Worm (Caenorhabditis elegans) whole organism, L1 larva: ENCODE results near the gene lem-4.

ENCODE experiments used
- C16A3.4 ChIP-seq: fragments of 150-350 bp; optimal IDR thresholded peaks from 2 replicates; lab custom pipeline; 2014; ENCODE audit warnings: missing biosample characterization, missing genetic modification characterization
- F16B12.6 ChIP-seq: fragments of 150-350 bp; optimal IDR thresholded peaks from 2 replicates; lab custom pipeline; 2014; ENCODE audit warnings: missing biosample characterization, missing genetic modification characterization
- aly-2 ChIP-seq: fragments of 150-350 bp; optimal IDR thresholded peaks from 2 replicates; lab custom pipeline; 2014; ENCODE audit warnings: missing biosample characterization, missing genetic modification characterization
- blmp-1 ChIP-seq: fragments of 150-350 bp; optimal IDR thresholded peaks from 2 replicates; lab custom pipeline; 2014; ENCODE audit warnings: missing biosample characterization, missing genetic modification characterization
- ceh-8 ChIP-seq: fragments of 200-800 bp; sonication (Bioruptor generic); optimal IDR thresholded peaks from 2 replicates; lab custom pipeline; 2018; ENCODE audit warnings: mild to moderate bottlenecking, missing genetic modification characterization, moderate library complexity, missing compliant biosample characterization
- ceh-82 ChIP-seq, 3 experiments: fragments of 150-350 bp in 1 of 3; sonication (generic microtip) in 2 of 3; optimal IDR thresholded peaks; 2 replicates each; lab custom pipeline; 2014 to 2017; ENCODE audit warnings: missing biosample characterization in 3 of 3, missing genetic modification characterization in 3 of 3
- ceh-88 ChIP-seq: fragments of 200-800 bp; sonication (Bioruptor generic); IDR thresholded peaks from 2 replicates; pipeline ENCODE4 v1.3.6; 2022; ENCODE audit warnings: missing genetic modification characterization, missing compliant biosample characterization
- ceh-90 ChIP-seq: sonication (generic microtip); optimal IDR thresholded peaks from 2 replicates; lab custom pipeline; 2016; ENCODE audit warnings: missing genetic modification characterization, missing compliant biosample characterization
- dpl-1 ChIP-seq, 3 experiments: fragments of 150-350 bp in 2 of 3; sonication (generic microtip) in 1 of 3; optimal IDR thresholded peaks; 2 replicates each; lab custom pipeline; 2014 to 2017; ENCODE audit warnings: missing biosample characterization in 3 of 3, missing genetic modification characterization in 3 of 3, missing genetic modification reagents in 3 of 3
- dsc-1 ChIP-seq: sonication (generic microtip); optimal IDR thresholded peaks from 2 replicates; lab custom pipeline; 2016; ENCODE audit warnings: mild to moderate bottlenecking, missing genetic modification characterization, missing compliant biosample characterization
- efl-1 ChIP-seq, 4 experiments: fragments of 150-350 bp; optimal IDR thresholded peaks in 3 of 4; peaks in 1 of 4; 1 replicate in 1 of 4; 2 replicates in 3 of 4; lab custom pipeline; 2014; ENCODE audit warnings: missing biosample characterization in 2 of 4, missing genetic modification characterization in 2 of 4, missing genetic modification reagents in 2 of 4
- egl-13 ChIP-seq: sonication (generic microtip); optimal IDR thresholded peaks from 2 replicates; lab custom pipeline; 2016; ENCODE audit warnings: missing genotype, missing genetic modification reagents, missing genetic modification characterization, missing compliant biosample characterization
- egl-27 ChIP-seq, 2 experiments: fragments of 150-350 bp in 1 of 2; sonication (generic microtip); optimal IDR thresholded peaks; 3 replicates each; lab custom pipeline; 2017 to 2018; ENCODE audit warnings: missing biosample characterization in 2 of 2, missing genetic modification characterization in 2 of 2, missing genetic modification reagents in 2 of 2
- elt-2 ChIP-seq: sonication (generic microtip); optimal IDR thresholded peaks from 2 replicates; lab custom pipeline; 2016; ENCODE audit warnings: missing genetic modification characterization, mild to moderate bottlenecking, inconsistent platforms, missing compliant biosample characterization, missing genetic modification reagents
- elt-3 ChIP-seq, 6 experiments: fragments of 150-350 bp in 1 of 6; sonication (generic microtip); optimal IDR thresholded peaks; 2 replicates each; lab custom pipeline; 2017 to 2018; ENCODE audit warnings: missing biosample characterization in 6 of 6, missing genetic modification characterization in 6 of 6, inconsistent platforms in 1 of 6
- fos-1 ChIP-seq: fragments of 150-350 bp; optimal IDR thresholded peaks from 2 replicates; lab custom pipeline; 2014; ENCODE audit warnings: missing biosample characterization, missing genetic modification characterization
- grh-1 ChIP-seq: fragments of 200-800 bp; sonication (Bioruptor generic); IDR thresholded peaks from 2 replicates; pipeline ENCODE4 v1.3.6; 2022; ENCODE audit warnings: missing genetic modification reagents, missing genetic modification characterization, missing compliant biosample characterization
- isw-1 ChIP-seq: fragments of 200-800 bp; sonication (Bioruptor generic); IDR thresholded peaks from 2 replicates; pipeline ENCODE4 v1.3.6; 2022; ENCODE audit warnings: missing genetic modification characterization, missing compliant biosample characterization
- lin-13 ChIP-seq: fragments of 150-350 bp; optimal IDR thresholded peaks from 2 replicates; lab custom pipeline; 2014; ENCODE audit warnings: missing biosample characterization, missing genetic modification reagents, missing genetic modification characterization
- lin-14 ChIP-seq: fragments of 200-800 bp; sonication (Bioruptor generic); optimal IDR thresholded peaks from 2 replicates; lab custom pipeline; 2018; ENCODE audit warnings: mild to moderate bottlenecking, missing genetic modification characterization, moderate library complexity, missing compliant biosample characterization
- lin-15B ChIP-seq: fragments of 150-350 bp; sonication (generic microtip); optimal IDR thresholded peaks from 3 replicates; lab custom pipeline; 2014; ENCODE audit warnings: missing biosample characterization, missing genetic modification characterization
- lin-35 ChIP-seq, 2 experiments: fragments of 150-350 bp; optimal IDR thresholded peaks; 2 replicates each; lab custom pipeline; 2014; ENCODE audit warnings: missing biosample characterization in 2 of 2, missing genetic modification characterization in 2 of 2, missing genetic modification reagents in 2 of 2
- lin-39 ChIP-seq: fragments of 150-350 bp; optimal IDR thresholded peaks from 2 replicates; lab custom pipeline; 2014; ENCODE audit warnings: missing biosample characterization, missing genetic modification reagents, missing genetic modification characterization
- mab-9 ChIP-seq: fragments of 200-800 bp; sonication (Bioruptor generic); IDR thresholded peaks from 2 replicates; pipeline ENCODE4 v1.3.6; 2022; ENCODE audit warnings: missing genetic modification reagents, missing genetic modification characterization, missing compliant biosample characterization
- nhr-19 ChIP-seq: fragments of 200-800 bp; sonication (Bioruptor generic); conservative IDR thresholded peaks from 2 replicates; pipeline ENCODE4 v1.3.6; 2022; ENCODE audit warnings: missing genetic modification characterization, missing compliant biosample characterization
- nhr-20 ChIP-seq: sonication (generic microtip); optimal IDR thresholded peaks from 2 replicates; lab custom pipeline; 2016; ENCODE audit warnings: mild to moderate bottlenecking, missing genetic modification characterization, missing compliant biosample characterization
- nhr-237 ChIP-seq: fragments of 150-350 bp; optimal IDR thresholded peaks from 2 replicates; lab custom pipeline; 2014; ENCODE audit warnings: missing biosample characterization, missing genetic modification characterization
- nhr-47 ChIP-seq: sonication (generic microtip); optimal IDR thresholded peaks from 2 replicates; lab custom pipeline; 2016; ENCODE audit warnings: mild to moderate bottlenecking, missing genetic modification characterization, moderate library complexity, missing compliant biosample characterization
- nhr-71 ChIP-seq: sonication (generic microtip); optimal IDR thresholded peaks from 2 replicates; lab custom pipeline; 2016; ENCODE audit warnings: mild to moderate bottlenecking, missing genetic modification characterization, moderate library complexity, missing compliant biosample characterization
- nhr-85 ChIP-seq: sonication (generic microtip); peaks from one replicate; lab custom pipeline; 2016; ENCODE audit warnings: missing genetic modification characterization, inconsistent platforms, missing compliant biosample characterization
- nhr-90 ChIP-seq: sonication (generic microtip); optimal IDR thresholded peaks from 2 replicates; lab custom pipeline; 2016; ENCODE audit warnings: mild to moderate bottlenecking, missing genetic modification characterization, missing compliant biosample characterization; ENCODE audit not compliant: poor library complexity
- pag-3 ChIP-seq: sonication (generic microtip); optimal IDR thresholded peaks from 2 replicates; lab custom pipeline; 2017; ENCODE audit warnings: missing genetic modification characterization, mild to moderate bottlenecking, missing compliant biosample characterization, antibody characterized with exemption, borderline replicate concordance; ENCODE audit not compliant: insufficient read depth
- rnt-1 ChIP-seq: sonication (generic microtip); optimal IDR thresholded peaks from 2 replicates; lab custom pipeline; 2016; ENCODE audit warnings: mild to moderate bottlenecking, missing genetic modification characterization, moderate library complexity, missing compliant biosample characterization
- snu-23 ChIP-seq: sonication (generic microtip); optimal IDR thresholded peaks from 2 replicates; lab custom pipeline; 2016; ENCODE audit warnings: missing genetic modification characterization, missing compliant biosample characterization
- sptf-1 ChIP-seq: fragments of 150-350 bp; optimal IDR thresholded peaks from 2 replicates; lab custom pipeline; 2014; ENCODE audit warnings: missing biosample characterization, missing genetic modification characterization
- swsn-7 ChIP-seq: sonication (generic microtip); optimal IDR thresholded peaks from 2 replicates; lab custom pipeline; 2016; ENCODE audit warnings: missing genetic modification characterization, missing compliant biosample characterization
- tbx-2 ChIP-seq: sonication (generic microtip); optimal IDR thresholded peaks from 2 replicates; lab custom pipeline; 2016; ENCODE audit warnings: missing genetic modification characterization, missing compliant biosample characterization
- unc-62 ChIP-seq: fragments of 150-350 bp; optimal IDR thresholded peaks from 2 replicates; lab custom pipeline; 2014; ENCODE audit warnings: missing biosample characterization, missing genetic modification reagents, missing genetic modification characterization
- unc-86 ChIP-seq: sonication (generic microtip); optimal IDR thresholded peaks from 2 replicates; lab custom pipeline; 2016; ENCODE audit warnings: missing genetic modification characterization, missing compliant biosample characterization
- unc-98 ChIP-seq: fragments of 200-800 bp; sonication (Bioruptor generic); IDR thresholded peaks from 2 replicates; pipeline ENCODE4 v1.3.6; 2022; ENCODE audit warnings: missing genetic modification characterization, missing compliant biosample characterization
- xbp-1 ChIP-seq: sonication (generic microtip); optimal IDR thresholded peaks from 2 replicates; lab custom pipeline; 2016; ENCODE audit warnings: missing genetic modification characterization, missing compliant biosample characterization

The lem-4 gene

ce11 chrIV:828427-828826, 26.2 kb downstream of the lem-4 start (continued):
- TF ChIP-seq nhr-47 (tag; lab: Kevin White, UChicago): peak; percentile 80
- no peak; the same call in 1 of the 2 replicates for TF ChIP-seq nhr-19 (GFP tag; lab: Robert Waterston, UW)
- TF ChIP-seq ceh-8 (GFP tag; lab: Kevin White, UChicago): no peak
- TF ChIP-seq lin-13: peak; percentile 48
- TF ChIP-seq lin-14 (GFP tag; lab: Kevin White, UChicago): no peak
- TF ChIP-seq lin-39 (tag; lab: Kevin White, UChicago): peak; percentile 5
- TF ChIP-seq grh-1 (GFP tag; lab: Robert Waterston, UW): no peak
- peak; percentile 69 for TF ChIP-seq dsc-1 (tag; lab: Kevin White, UChicago)
- TF ChIP-seq lin-15B: peak; percentile 88
- TF ChIP-seq nhr-85: peak; percentile 49
- TF ChIP-seq F16B12.6 (tag; lab: Kevin White, UChicago): peak; percentile 25
- peak; percentile 59 for TF ChIP-seq xbp-1 (tag; lab: Kevin White, UChicago)
- no peak for TF ChIP-seq rnt-1 (tag; lab: Kevin White, UChicago)
- peak; percentile 78 for TF ChIP-seq fos-1 (tag; lab: Kevin White, UChicago)
- TF ChIP-seq nhr-20 (tag; lab: Kevin White, UChicago): peak; percentile 56

ce11 chrIV:826145-826544, 28.4 kb downstream of the lem-4 start:
- TF ChIP-seq pag-3 (tag; lab: Kevin White, UChicago) (no peak), unc-62 (GFP tag; lab: Kevin White, UChicago) (no peak), blmp-1 (peak; percentile 88), elt-3 (tag; optimal IDR thresholded peaks at IDR 0.05; lab: Kevin White, UChicago) (peak in 1 of 6 experiments; percentile 44), swsn-7 (tag; lab: Kevin White, UChicago) (no peak)

- TF ChIP-seq pag-3 (tag; lab: Kevin White, UChicago) (no peak), dsc-1 (tag; lab: Kevin White, UChicago) (no peak), grh-1 (GFP tag; lab: Robert Waterston, UW) (no peak), nhr-237 (tag; lab: Kevin White, UChicago) (no peak), C16A3.4 (tag; lab: Kevin White, UChicago) (no peak), dpl-1 (GFP tag; optimal IDR thresholded peaks at IDR 0.05; lab: Kevin White, UChicago) (no peak), egl-27 (tag; optimal IDR thresholded peaks at IDR 0.05; lab: Kevin White, UChicago) (no peak), lin-35 (GFP tag; optimal IDR thresholded peaks at IDR 0.05; lab: Kevin White, UChicago) (no peak), sptf-1 (tag; lab: Kevin White, UChicago) (no peak), lin-14 (GFP tag; lab: Kevin White, UChicago) (no peak)
- TF ChIP-seq, all 84 proteins: peak for 0
These were observed 29.7 kb downstream of the lem-4 start, which contains the start of gene zipt-15 for ce11 chrIV:824854-825253. TSS of gene zipt-15 (minus strand) at chrIV:824954.

- no peak for TF ChIP-seq aly-2
- TF ChIP-seq nhr-85: peak; percentile 40
- no peak for TF ChIP-seq egl-13 (tag; lab: Kevin White, UChicago)
- no peak for TF ChIP-seq efl-1 (optimal IDR thresholded peaks at IDR 0.05; lab: Kevin White, UChicago)
- peak in 1 of 2 experiments; percentile 89 for TF ChIP-seq efl-1 (GFP tag; optimal IDR thresholded peaks at IDR 0.05 in 1 of 2; lab: Kevin White, UChicago)
These were observed 36.7 kb downstream of the lem-4 start for ce11 chrIV:817879-818278.

ce11 chrIV:813341-813740, 41.2 kb downstream of the lem-4 start:
- TF ChIP-seq ceh-88: peak; percentile 45; the same call in 1 of the 2 replicates
- peak; percentile 0 for TF ChIP-seq elt-2
- peak; percentile 55 for TF ChIP-seq swsn-7 (tag; lab: Kevin White, UChicago)
- TF ChIP-seq dpl-1 (GFP tag; optimal IDR thresholded peaks at IDR 0.05; lab: Kevin White, UChicago): peak in 2 of 3 experiments; percentile 46 to 52
- peak; percentile 79 for TF ChIP-seq isw-1 (GFP tag; lab: Robert Waterston, UW)
- TF ChIP-seq lin-35 (GFP tag; optimal IDR thresholded peaks at IDR 0.05; lab: Kevin White, UChicago): peak; percentile 24 to 48
- peak; percentile 43; the same call in 1 of the 2 replicates for TF ChIP-seq grh-1 (GFP tag; lab: Robert Waterston, UW)
- TF ChIP-seq efl-1 (optimal IDR thresholded peaks at IDR 0.05; lab: Kevin White, UChicago): peak; percentile 68 to 70
- TF ChIP-seq efl-1 (GFP tag; optimal IDR thresholded peaks at IDR 0.05 in 1 of 2; lab: Kevin White, UChicago): peak; percentile 51 to 92
- peak; percentile 57 for TF ChIP-seq unc-98
- TF ChIP-seq xbp-1 (tag; lab: Kevin White, UChicago): peak; percentile 44
- peak; percentile 41 for TF ChIP-seq dsc-1 (tag; lab: Kevin White, UChicago)
- peak; percentile 70; the same call in 1 of the 2 replicates for TF ChIP-seq mab-9 (GFP tag; lab: Robert Waterston, UW)
- TF ChIP-seq tbx-2 (tag; lab: Kevin White, UChicago): peak; percentile 53
- peak; percentile 60 for TF ChIP-seq snu-23 (GFP tag; lab: Kevin White, UChicago)
- peak; percentile 54 for TF ChIP-seq unc-86 (tag; lab: Kevin White, UChicago)
- TF ChIP-seq nhr-90: peak; percentile 46
- peak; percentile 58 for TF ChIP-seq ceh-90
- peak; percentile 7 to 29 (median 22) for TF ChIP-seq ceh-82 (tag; optimal IDR thresholded peaks at IDR 0.05; lab: Kevin White, UChicago)
- peak; percentile 70 for TF ChIP-seq nhr-71 (tag; lab: Kevin White, UChicago)
- TF ChIP-seq nhr-85: peak; percentile 63
- peak; percentile 26 for TF ChIP-seq nhr-20 (tag; lab: Kevin White, UChicago)
